Fruit fly (Drosophila melanogaster): ENCODE measurements around the gene raw.

raw gene

DNA sequence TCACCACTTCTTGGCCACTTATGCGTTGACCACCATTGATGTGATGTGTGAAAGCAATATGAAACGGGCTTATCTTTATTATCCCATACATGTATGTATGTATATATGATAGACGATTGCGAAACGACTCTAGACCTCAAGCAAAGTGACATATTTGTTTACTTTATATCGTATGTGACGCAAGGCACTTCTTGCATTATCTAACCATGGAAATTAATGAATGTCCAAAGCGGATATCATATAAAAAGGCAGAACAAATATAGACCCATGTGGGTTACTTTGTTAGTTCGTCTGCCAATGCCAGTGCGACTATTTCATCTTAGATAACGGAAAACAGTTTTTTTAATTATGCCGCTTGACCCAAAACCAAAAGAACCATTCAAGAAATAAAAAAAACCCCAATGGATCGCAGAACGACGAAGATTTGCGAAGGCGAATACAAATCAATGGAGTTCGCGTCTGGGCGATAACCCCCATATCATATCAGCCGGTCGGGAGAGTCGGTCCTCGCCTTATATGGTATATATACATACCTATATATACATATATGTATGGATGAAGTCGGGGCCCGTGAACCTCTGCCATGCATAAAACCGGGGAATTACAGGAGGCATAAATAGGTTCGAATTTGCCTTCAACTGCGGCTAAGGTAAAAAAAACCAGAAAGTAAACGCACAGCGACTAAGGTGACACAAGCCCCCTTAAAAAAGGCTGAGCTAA, 37.4 kb downstream of the raw start:
- TF ChIP-seq CG8478 (optimal IDR thresholded peaks at IDR 0.05) (no peak), CTCF (optimal IDR thresholded peaks at IDR 0.05) (no peak)

DNA sequence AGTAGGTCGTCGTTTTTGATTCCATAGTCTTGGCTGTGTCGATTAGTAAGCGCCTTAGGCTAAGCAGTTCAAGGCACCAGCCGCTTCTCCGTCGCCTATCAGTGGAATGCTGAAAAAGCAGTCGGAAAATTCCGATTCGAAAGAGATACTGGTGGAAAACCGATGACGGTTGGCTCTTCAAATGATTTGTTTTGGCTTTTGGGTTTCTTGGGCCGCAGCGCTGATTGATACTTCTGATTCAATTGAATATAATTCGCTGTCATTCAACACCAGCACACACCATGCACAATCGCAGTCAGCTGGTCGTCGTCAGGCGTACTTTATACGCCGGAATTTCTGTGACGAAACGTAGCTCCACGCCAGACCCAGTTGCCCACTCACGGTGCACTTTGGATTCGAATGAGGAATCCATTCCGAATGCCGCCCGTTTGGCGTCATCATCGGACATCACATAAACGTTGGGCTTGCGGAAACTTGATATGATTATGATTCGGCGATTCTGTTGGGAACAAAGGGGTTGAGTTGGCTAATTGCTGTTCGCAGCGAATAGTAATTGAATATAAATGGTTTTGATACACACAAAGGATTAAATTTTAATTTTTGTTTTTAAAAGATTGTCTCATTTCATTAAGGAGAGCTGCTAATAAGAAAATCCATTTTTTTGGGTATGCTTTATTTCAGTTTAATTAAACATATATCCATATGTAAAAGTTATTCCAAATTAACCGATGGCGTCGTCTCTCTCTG, 39.4 kb downstream of the raw start:
- TF ChIP-seq CG8478 (optimal IDR thresholded peaks at IDR 0.05) (no peak), CTCF (optimal IDR thresholded peaks at IDR 0.05) (no peak)

DNA sequence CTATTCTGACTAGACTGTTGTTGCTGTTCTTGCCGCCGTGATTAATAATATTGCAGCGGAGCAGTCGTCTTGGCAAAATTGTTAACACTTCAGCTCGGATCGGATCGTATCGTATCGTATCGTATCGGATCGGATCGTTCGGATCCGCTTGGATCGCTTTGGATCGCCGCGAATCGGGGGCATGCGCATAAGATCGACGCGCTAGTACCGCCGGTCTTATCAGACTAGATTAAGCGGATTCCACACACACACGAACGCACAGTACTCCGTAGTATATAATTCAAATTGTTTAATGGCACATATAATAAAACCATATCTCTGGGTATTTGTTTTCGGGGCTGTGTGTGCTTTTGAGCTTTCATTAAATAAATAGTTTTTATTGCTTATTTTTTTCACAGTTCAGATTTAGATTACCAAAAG, 40.6 kb downstream of the raw start:
- no peak for TF ChIP-seq CG8478 (optimal IDR thresholded peaks at IDR 0.05)
- TF ChIP-seq CTCF (optimal IDR thresholded peaks at IDR 0.05): no peak

DNA sequence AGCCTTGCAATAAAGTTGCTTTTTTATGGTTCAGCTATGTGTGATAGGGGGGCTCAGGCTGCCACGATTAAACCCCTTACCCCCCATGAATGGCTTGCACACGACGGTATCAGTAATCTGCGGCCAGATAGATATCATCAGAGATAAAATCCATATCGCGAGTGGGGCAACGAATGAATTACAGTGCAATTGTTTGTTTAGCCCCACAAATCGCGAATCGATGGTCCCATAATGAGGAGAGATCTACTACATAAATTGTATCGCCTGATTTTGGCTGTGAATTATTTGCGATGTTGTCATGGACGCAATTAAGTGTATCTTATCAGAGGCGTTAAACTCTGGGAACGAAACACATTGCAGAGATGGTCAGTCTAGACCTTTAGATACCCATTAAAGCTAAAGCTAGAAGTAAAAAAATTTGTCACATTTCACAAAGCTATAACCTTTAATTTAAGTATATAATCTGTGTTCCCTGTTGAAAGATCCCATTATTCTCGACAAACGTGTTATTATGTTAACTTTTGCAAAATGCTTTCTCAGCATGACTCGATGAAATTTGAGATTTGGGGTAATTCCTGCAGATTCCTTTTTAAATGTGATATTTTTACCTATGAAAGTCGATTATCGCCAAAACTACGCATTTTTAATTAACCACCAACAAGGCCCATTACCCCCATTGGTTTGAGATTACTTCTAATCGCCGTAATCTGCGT, 42.4 kb downstream of the raw start:
- no peak for TF ChIP-seq CG8478 (optimal IDR thresholded peaks at IDR 0.05)

DNA sequence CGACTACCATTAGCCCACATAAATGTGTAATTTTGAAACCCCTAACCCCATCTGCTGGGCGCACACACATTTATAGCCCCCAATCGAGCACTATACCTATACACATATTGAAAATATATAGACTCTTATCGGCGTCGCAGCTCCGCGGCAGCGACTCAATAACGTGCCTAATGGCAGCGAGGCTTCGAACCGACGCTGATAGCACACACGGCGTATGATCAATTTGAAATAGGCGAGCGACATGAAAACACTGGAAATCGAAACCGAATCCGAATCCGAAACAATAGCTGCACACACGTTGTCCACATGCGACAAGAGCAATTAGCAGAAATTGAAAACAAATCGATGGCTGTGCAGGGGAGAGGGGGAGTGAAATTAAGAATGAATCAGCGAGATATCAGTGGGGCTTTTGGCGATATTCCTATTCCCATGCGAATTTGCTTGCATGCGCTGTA, 46.2 kb downstream of the raw start:
- TF ChIP-seq CTCF (optimal IDR thresholded peaks at IDR 0.05) (no peak), CG8478 (optimal IDR thresholded peaks at IDR 0.05) (no peak)

DNA sequence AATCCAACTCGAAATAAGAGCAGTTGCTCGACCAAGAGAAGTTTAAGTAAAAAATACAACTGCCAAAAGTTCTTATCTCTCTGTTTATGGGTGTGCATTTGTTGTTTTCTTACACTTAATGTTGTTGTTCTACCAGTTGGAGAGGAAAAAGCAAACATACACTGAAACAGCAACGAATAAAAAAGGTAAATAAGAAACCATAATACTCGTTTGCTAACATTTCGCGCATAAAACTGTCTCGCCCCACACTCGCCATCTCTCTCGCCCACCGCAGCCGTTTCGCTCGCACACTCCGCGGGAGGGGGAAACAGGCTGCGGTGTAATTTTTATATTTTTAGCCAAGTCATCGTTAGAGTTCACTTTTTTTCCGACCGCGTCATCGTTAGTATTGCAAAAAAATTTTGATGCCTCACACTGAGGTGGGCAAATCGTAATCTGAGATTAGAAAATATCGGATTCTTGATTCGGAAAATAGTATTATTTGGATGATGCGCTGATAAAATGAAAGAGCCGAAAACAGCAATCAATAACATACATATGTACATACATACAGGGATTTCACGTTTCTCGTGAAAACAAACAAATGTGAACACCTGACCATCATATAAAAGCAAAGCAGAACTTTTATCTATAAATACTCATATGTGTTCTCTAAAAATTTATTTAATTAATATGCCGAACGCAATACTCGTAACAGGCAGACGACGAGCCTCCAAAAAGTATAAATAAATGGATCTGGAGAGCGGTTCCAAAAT, 47.9 kb downstream of the raw start:
- no peak for TF ChIP-seq CG8478 (optimal IDR thresholded peaks at IDR 0.05)
- TF ChIP-seq CTCF (optimal IDR thresholded peaks at IDR 0.05): no peak

DNA sequence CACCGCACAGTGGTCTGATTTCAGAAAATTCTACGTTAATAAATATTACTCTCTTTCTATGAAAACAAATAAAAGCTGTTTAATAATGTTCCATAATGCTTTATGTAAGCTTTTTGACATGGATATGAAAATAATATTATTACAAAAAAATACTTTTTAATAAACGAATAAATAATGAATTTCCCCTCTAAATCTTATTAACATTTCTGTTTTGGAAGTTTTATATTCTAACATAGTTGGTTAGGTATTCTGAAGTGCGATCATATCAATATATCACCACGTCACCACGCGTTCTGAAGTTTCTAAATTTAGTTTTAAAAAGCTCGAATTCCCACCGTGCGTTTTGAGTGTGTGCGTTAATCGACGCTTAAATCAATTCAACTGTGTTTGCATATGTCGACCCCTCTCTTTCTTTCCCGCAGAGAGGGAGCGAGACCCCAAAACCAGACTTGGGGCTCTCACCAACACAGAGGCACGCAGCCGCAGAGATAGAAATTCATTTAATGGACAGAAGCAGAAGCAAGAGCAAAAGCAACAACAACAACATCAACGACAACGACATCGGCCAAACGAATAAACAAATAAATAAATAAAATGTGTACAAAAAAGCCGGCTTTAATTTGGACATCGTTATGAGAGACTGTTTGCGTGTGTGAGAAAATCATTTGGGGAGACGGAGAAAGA, 49.0 kb downstream of the raw start:
- TF ChIP-seq CG8478 (optimal IDR thresholded peaks at IDR 0.05) (no peak), CTCF (optimal IDR thresholded peaks at IDR 0.05) (no peak)

DNA sequence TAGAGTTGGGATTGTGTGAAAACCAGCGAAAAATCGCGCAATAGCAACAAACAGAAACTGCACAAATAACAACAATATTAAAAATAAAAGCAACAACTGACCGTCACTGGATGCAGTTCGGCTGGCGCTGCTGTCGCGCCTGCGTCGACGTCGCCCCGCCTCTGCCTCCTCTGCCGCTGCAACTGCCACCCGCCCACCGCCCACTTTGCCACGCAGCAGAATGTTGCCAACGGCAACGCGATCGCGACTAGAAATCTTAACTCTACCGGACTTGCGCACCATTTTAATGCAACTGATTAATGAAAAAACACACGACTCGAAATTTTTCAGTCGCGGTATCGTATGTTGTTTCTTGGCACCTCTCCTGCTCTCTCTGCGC, 49.6 kb downstream of the raw start:
- TF ChIP-seq CG8478 (optimal IDR thresholded peaks at IDR 0.05) (no peak), CTCF (optimal IDR thresholded peaks at IDR 0.05) (no peak)

DNA sequence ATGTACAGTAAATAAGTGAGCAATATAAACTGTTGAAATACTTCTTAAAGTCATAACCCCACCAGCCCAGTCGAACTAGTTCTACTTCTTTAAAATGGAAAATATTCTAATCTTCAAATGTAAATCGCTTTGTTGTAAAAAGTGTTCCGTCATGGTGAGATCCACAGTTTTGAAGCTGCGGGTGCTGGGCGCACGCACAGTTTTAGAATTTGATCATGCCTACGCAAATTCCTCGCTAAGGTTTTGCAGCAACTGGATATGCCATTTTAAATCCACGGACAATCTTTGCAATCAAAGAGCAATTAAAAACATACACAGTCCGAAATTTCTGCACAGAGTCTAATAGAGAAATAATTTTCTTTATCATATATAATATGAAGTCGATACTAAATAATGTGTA, 50.1 kb downstream of the raw start:
- TF ChIP-seq CTCF (optimal IDR thresholded peaks at IDR 0.05) (no peak), CG8478 (optimal IDR thresholded peaks at IDR 0.05) (no peak)

DNA sequence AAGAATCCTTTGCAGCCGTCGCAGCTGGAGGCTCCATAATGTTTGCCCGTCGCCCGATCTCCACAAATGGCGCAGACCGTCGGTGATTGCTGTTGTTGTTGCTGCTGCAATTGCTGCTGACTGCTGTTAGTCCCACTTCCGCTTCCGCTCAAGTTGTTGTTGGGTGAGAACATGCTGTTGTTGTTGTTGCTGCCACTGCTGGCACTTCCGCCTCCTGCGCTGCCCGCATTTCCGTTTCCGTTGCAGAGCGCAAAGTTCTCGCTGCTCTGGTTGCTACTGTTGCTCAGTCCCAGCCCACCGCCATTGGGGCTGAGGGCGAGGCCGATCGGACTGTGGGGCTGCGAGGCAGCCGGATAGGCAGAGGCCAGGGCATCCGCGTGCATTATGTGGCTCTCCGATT, 50.6 kb downstream of the raw start:
- no peak for TF ChIP-seq CG8478 (optimal IDR thresholded peaks at IDR 0.05)

DNA sequence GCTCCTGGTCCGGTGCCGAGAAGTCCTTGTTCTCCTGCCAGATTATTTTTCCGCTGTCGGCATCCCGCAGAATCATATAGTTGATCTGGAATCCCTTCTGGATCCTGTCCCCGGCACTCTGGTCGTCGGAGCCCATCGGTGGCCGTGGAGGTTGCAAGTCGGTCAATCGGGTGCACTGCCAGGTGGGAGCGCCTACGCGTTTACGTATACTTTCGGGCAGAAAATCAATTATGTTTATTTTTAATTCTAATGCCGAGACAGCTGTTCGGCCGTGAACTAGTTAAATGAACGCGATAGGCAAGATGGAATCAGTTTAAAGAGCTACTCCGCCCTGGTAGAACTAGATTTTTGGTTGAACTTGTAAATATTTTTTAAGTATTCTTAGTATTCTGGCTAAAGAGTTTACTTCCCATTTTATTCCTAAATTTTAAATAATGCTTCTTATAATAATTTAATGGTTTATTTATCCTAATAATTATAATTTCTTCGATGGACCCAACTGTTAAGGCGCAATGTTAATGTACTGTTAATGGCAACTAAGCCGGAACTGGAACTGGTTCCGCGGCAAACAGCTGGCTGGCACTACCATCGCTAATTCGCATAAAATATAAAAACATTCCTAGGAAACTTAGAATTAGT, 54.7 kb downstream of the raw start, which contains the start of the genes PrBP and Trs23:
Gene PrBP (minus strand): TSS at position 288 of the 639 bp plus-strand sequence.
Gene Trs23 (plus strand): TSS at position 564 of the 639 bp plus-strand sequence.
- TF ChIP-seq CTCF (optimal IDR thresholded peaks at IDR 0.05) (no peak), CG8478 (optimal IDR thresholded peaks at IDR 0.05) (no peak)

DNA sequence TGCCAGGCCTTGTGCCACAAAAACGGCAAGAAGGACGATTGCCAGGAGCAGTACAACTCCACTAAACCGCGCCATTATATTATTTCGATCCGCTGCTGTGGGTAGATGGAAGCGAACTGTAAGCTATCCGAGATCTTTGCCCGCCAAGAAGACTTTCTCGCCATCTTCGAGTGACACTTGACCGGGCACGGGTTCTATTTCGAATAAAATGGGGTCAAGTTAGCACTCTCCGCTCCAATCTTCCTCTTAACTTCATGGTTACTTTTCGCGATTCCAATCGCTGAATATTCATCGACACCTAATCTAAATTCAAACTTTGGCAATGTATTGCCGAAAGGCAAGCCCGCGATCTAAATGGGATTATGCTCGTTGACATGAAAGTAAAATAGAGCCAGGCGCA, 56.2 kb downstream of the raw start, which contains the start of gene CG9289:
Gene CG9289 (minus strand): TSS at position 101 of the 400 bp plus-strand sequence.
- TF ChIP-seq CG8478 (optimal IDR thresholded peaks at IDR 0.05) (no peak), CTCF (optimal IDR thresholded peaks at IDR 0.05) (no peak)

DNA sequence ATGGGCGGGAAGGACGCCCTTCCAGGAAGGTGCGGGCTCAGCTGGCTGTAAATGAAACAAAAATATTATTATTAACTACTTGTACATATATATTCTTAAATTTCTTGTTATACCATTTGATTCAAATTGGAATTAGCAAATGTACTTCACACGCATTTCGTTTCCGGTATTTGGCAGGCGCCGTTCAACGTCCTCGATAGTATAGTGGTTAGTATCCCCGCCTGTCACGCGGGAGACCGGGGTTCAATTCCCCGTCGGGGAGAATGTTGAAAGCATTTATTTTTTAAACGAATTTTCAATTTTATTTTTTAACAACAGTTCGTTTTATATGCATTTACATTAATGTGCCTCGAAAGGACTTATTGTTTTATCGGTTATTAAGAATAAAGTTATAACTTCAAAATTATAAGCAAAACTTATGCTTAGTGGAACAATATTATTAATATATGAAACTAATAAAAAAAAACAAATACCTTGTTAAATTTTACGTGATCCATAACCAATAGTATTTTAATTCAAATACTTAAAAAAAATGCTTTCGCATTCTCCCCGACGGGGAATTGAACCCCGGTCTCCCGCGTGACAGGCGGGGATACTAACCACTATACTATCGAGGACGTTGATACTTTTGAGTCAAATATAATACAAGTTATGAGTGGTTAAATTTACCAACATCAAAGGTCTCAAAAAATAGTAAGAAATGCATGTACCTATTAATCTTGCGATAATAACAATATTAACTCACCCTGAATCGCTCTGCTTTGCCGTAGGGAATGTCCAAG, 57.0 kb downstream of the raw start:
- TF ChIP-seq CG8478 (optimal IDR thresholded peaks at IDR 0.05): no peak
- no peak for TF ChIP-seq CTCF (optimal IDR thresholded peaks at IDR 0.05)
